Worm (Caenorhabditis elegans) whole organism, L2 larva: ENCODE results near the gene C30F2.4.

Experiments used
- aly-2 ChIP-seq: fragments of 150-350 bp; optimal IDR thresholded peaks from 2 replicates; lab custom pipeline; 2014; ENCODE audit warnings: missing biosample characterization, missing genetic modification characterization
- blmp-1 ChIP-seq: sonication (generic microtip); optimal IDR thresholded peaks from 2 replicates; lab custom pipeline; 2017; ENCODE audit warnings: missing genetic modification characterization, mild to moderate bottlenecking, missing compliant biosample characterization, antibody characterized with exemption, moderate library complexity; ENCODE audit not compliant: insufficient read depth
- lin-11 ChIP-seq: fragments of 150-350 bp; sonication (generic microtip); optimal IDR thresholded peaks from 2 replicates; lab custom pipeline; 2014; ENCODE audit warnings: missing biosample characterization, missing genetic modification characterization, inconsistent platforms, mixed read lengths
- lin-39 ChIP-seq: fragments of 150-350 bp; optimal IDR thresholded peaks from 2 replicates; lab custom pipeline; 2014; ENCODE audit warnings: missing biosample characterization, missing genetic modification reagents, missing genetic modification characterization
- nhr-11 ChIP-seq: fragments of 150-350 bp; optimal IDR thresholded peaks from 2 replicates; lab custom pipeline; 2014; ENCODE audit warnings: missing biosample characterization, missing genetic modification characterization
- nhr-237 ChIP-seq: fragments of 150-350 bp; optimal IDR thresholded peaks from 2 replicates; lab custom pipeline; 2014; ENCODE audit warnings: missing biosample characterization, missing genetic modification characterization
- nhr-6 ChIP-seq: fragments of 150-350 bp; optimal IDR thresholded peaks from 2 replicates; lab custom pipeline; 2014; ENCODE audit warnings: missing biosample characterization, missing genetic modification characterization
- nhr-77 ChIP-seq: fragments of 150-350 bp; optimal IDR thresholded peaks from 2 replicates; lab custom pipeline; 2014; ENCODE audit warnings: missing biosample characterization, missing genetic modification characterization
- snpc-4 ChIP-seq: fragments of 150-350 bp; optimal IDR thresholded peaks from 2 replicates; lab custom pipeline; 2014; ENCODE audit warnings: missing biosample characterization, missing genetic modification characterization

DNA sequence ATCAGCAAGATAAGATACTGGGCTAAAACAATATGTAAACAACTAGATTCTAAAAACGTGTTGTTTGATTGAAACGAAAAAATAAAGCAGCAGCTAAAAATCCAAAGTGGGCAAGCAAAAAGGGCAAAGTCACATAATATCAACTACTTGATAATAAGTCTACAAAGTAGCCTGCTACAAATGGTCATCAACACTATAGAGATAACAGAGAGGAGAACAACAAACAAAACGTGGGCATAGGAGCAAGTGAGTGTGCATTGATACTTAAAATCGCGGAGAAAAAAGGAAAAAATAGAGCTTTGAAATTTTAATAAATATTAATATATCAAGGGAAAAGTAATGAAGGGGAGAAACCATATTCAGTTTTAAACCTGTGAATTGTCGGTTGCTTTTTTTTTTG lies 34.6 kb downstream of the C30F2.4 start:
- TF ChIP-seq nhr-11 (tag; lab: Kevin White, UChicago) (no peak), nhr-77 (tag; lab: Kevin White, UChicago) (no peak), lin-39 (tag; lab: Kevin White, UChicago) (no peak), lin-11 (tag; lab: Kevin White, UChicago) (no peak), snpc-4 (tag; lab: Kevin White, UChicago) (no peak), nhr-237 (no peak), aly-2 (tag; lab: Kevin White, UChicago) (no peak), blmp-1 (tag; lab: Kevin White, UChicago) (no peak), nhr-6 (tag; lab: Kevin White, UChicago) (no peak)
